Worm (Caenorhabditis elegans): ENCODE data around the gene T23F2.3.

Gene T23F2.3

ce11 chrX:5485284-5485927, 26.7 kb downstream of the T23F2.3 start (continued):
- TF ChIP-seq nhr-42 (GFP tag; IDR thresholded peaks at IDR 0.05): 0 out of 2 replicates have a peak, but pooled peaks have one; percentile 9
- no peak for TF ChIP-seq unc-62 (GFP tag; optimal IDR thresholded peaks at IDR 0.05 in 1 of 2)
- TF ChIP-seq unc-62 (tag; optimal IDR thresholded peaks at IDR 0.05): no peak
- peak; percentile 50 for TF ChIP-seq mep-1 (tag; optimal IDR thresholded peaks at IDR 0.05)
- TF ChIP-seq hmg-1.1 (GFP tag; IDR thresholded peaks at IDR 0.05): 0 out of 2 replicates have a peak, but pooled peaks have one; percentile 8
- TF ChIP-seq ceh-62 (tag; optimal IDR thresholded peaks at IDR 0.05): no peak
- TF ChIP-seq php-3 (GFP tag; IDR thresholded peaks at IDR 0.05): no peak
- no peak for TF ChIP-seq D1046.2 (GFP tag; IDR thresholded peaks at IDR 0.05)
- TF ChIP-seq gei-8 (GFP tag; optimal IDR thresholded peaks at IDR 0.05): no peak
- no peak for TF ChIP-seq egl-27 (tag; optimal IDR thresholded peaks at IDR 0.05)
- no peak for TF ChIP-seq R02D3.7 (tag; optimal IDR thresholded peaks at IDR 0.05)
- no peak for TF ChIP-seq tag-97 (GFP tag; IDR thresholded peaks at IDR 0.05)
- peak; percentile 16 for TF ChIP-seq F37D6.2 (tag; optimal IDR thresholded peaks at IDR 0.05)
- peak; percentile 26 for TF ChIP-seq T20F7.1 (GFP tag; optimal IDR thresholded peaks at IDR 0.05)
- no peak for TF ChIP-seq skn-1 (tag; optimal IDR thresholded peaks at IDR 0.05)
- no peak for TF ChIP-seq ZK337.2 (GFP tag; IDR thresholded peaks at IDR 0.05)
- TF ChIP-seq unc-39 (tag; optimal IDR thresholded peaks at IDR 0.05): no peak
- peak; percentile 56; the same call in 1 of the 2 replicates for TF ChIP-seq egl-43 (GFP tag; IDR thresholded peaks at IDR 0.05)
- TF ChIP-seq nhr-102 (tag; optimal IDR thresholded peaks at IDR 0.05): peak; percentile 17
- TF ChIP-seq ctbp-1 (GFP tag; IDR thresholded peaks at IDR 0.05): no peak

- TF ChIP-seq ceh-44 (GFP tag; IDR thresholded peaks at IDR 0.05) (no peak), ces-1 (GFP tag; optimal IDR thresholded peaks at IDR 0.05) (no peak), nhr-48 (tag; optimal IDR thresholded peaks at IDR 0.05) (no peak), D1046.2 (GFP tag; IDR thresholded peaks at IDR 0.05) (no peak), hlh-30 (tag; optimal IDR thresholded peaks at IDR 0.05; ENCODE audit: insufficient read depth) (peak; percentile 34), arid-1 (GFP tag; conservative IDR thresholded peaks at IDR 0.05) (no peak), mep-1 (tag; optimal IDR thresholded peaks at IDR 0.05) (peak; percentile 33), T26A8.4 (GFP tag; IDR thresholded peaks at IDR 0.05) (no peak), aha-1 (tag) (peak; percentile 92), ceh-32 (tag; optimal IDR thresholded peaks at IDR 0.05; ENCODE audit: poor library complexity) (no peak), F37D6.2 (tag; optimal IDR thresholded peaks at IDR 0.05) (no peak), daf-16 (GFP tag; optimal IDR thresholded peaks at IDR 0.05) (no peak), daf-16 (tag; optimal IDR thresholded peaks at IDR 0.05) (peak; percentile 80), hlh-11 (tag; optimal IDR thresholded peaks at IDR 0.05) (peak; percentile 49), zip-2 (tag; optimal IDR thresholded peaks at IDR 0.05) (no peak), lin-39 (tag; optimal IDR thresholded peaks at IDR 0.05) (no peak), dve-1 (tag; optimal IDR thresholded peaks at IDR 0.05; ENCODE audit: insufficient read depth) (peak; percentile 45), Y105C5A.15 (GFP tag; IDR thresholded peaks at IDR 0.05) (no peak), zfp-2 (tag; optimal IDR thresholded peaks at IDR 0.05) (no peak), lin-15B (tag; optimal IDR thresholded peaks at IDR 0.05) (no peak), mes-2 (tag; optimal IDR thresholded peaks at IDR 0.05; ENCODE audit: poor library complexity, severe bottlenecking) (peak; percentile 35), pqm-1 (tag; optimal IDR thresholded peaks at IDR 0.05) (peak; percentile 60), lin-38 (GFP tag; IDR thresholded peaks at IDR 0.05) (no peak), dmd-6 (GFP tag; IDR thresholded peaks at IDR 0.05) (peak; percentile 58; the same call in 1 of the 2 replicates), rbr-2 (tag; optimal IDR thresholded peaks at IDR 0.05) (peak; percentile 14), zfp-3 (GFP tag; conservative IDR thresholded peaks at IDR 0.05) (no peak), T20F7.1 (GFP tag; optimal IDR thresholded peaks at IDR 0.05) (no peak), lsy-2 (tag; optimal IDR thresholded peaks at IDR 0.05) (peak in 1 of 2 experiments; percentile 4), lim-7 (GFP tag; IDR thresholded peaks at IDR 0.05) (no peak), nhr-28 (tag; optimal IDR thresholded peaks at IDR 0.05) (peak; percentile 46), fos-1 (tag; optimal IDR thresholded peaks at IDR 0.05) (no peak), jun-1 (tag; optimal IDR thresholded peaks at IDR 0.05) (peak; percentile 10), nhr-6 (tag; optimal IDR thresholded peaks at IDR 0.05) (peak; percentile 53), ctbp-1 (GFP tag; IDR thresholded peaks at IDR 0.05) (no peak)
Observed at ce11 chrX:5479876-5480580, 32.1 kb downstream of the T23F2.3 start.
